Worm (Caenorhabditis elegans) whole organism, L4 larva: Measurements from ENCODE around the gene R10E11.6.

Experiments
- D1046.2 ChIP-seq: fragments of 200-800 bp; sonication (Bioruptor generic); IDR thresholded peaks from 2 replicates; pipeline ENCODE4 v1.3.6; 2022; ENCODE audit warnings: missing genetic modification characterization, missing compliant biosample characterization
- Y105C5A.15 ChIP-seq: fragments of 200-800 bp; sonication (Bioruptor generic); IDR thresholded peaks from 2 replicates; pipeline ENCODE4 v1.3.6; 2022; ENCODE audit warnings: missing genetic modification characterization, missing compliant biosample characterization
- ZK337.2 ChIP-seq: fragments of 200-800 bp; sonication (Bioruptor generic); IDR thresholded peaks from 2 replicates; pipeline ENCODE4 v1.3.6; 2022; ENCODE audit warnings: missing genetic modification reagents, missing genetic modification characterization, missing compliant biosample characterization
- aha-1 ChIP-seq: fragments of 150-350 bp; peaks from one replicate; lab custom pipeline; 2014; ENCODE audit warnings: missing biosample characterization, missing genetic modification characterization
- ces-1 ChIP-seq: fragments of 150-350 bp; sonication (generic microtip); optimal IDR thresholded peaks from 4 replicates; lab custom pipeline; 2014; ENCODE audit warnings: missing biosample characterization, missing genetic modification reagents, missing genetic modification characterization
- dmd-8 ChIP-seq: fragments of 200-800 bp; sonication (Bioruptor generic); IDR thresholded peaks from 2 replicates; pipeline ENCODE4 v1.3.6; 2022; ENCODE audit warnings: missing genetic modification characterization, missing compliant biosample characterization
- dmd-9 ChIP-seq: fragments of 200-800 bp; sonication (Bioruptor generic); IDR thresholded peaks from 2 replicates; pipeline ENCODE4 v1.3.6; 2022; ENCODE audit warnings: missing genetic modification reagents, missing genetic modification characterization, missing compliant biosample characterization
- dve-1 ChIP-seq: sonication (generic microtip); optimal IDR thresholded peaks from 2 replicates; lab custom pipeline; 2017; ENCODE audit warnings: antibody characterized with exemption, mild to moderate bottlenecking, missing genetic modification characterization, missing compliant biosample characterization; ENCODE audit not compliant: insufficient read depth
- gei-8 ChIP-seq: fragments of 200-800 bp; sonication (Bioruptor generic); optimal IDR thresholded peaks from 2 replicates; lab custom pipeline; 2018; ENCODE audit warnings: mild to moderate bottlenecking, missing genetic modification characterization, missing compliant biosample characterization
- hlh-11 ChIP-seq: fragments of 200-800 bp; sonication (Bioruptor generic); optimal IDR thresholded peaks from 2 replicates; lab custom pipeline; 2018; ENCODE audit warnings: mild to moderate bottlenecking, missing genetic modification characterization, missing compliant biosample characterization
- hmg-1.1 ChIP-seq: fragments of 200-800 bp; sonication (Bioruptor generic); IDR thresholded peaks from 2 replicates; pipeline ENCODE4 v1.3.6; 2022; ENCODE audit warnings: missing genetic modification reagents, missing genetic modification characterization, missing compliant biosample characterization
- jun-1 ChIP-seq: fragments of 150-350 bp; optimal IDR thresholded peaks from 2 replicates; lab custom pipeline; 2014; ENCODE audit warnings: missing biosample characterization, missing genetic modification reagents, missing genetic modification characterization
- lim-7 ChIP-seq: fragments of 200-800 bp; sonication (Bioruptor generic); IDR thresholded peaks from 2 replicates; pipeline ENCODE4 v1.3.6; 2022; ENCODE audit warnings: missing genetic modification characterization, missing compliant biosample characterization
- lin-1 ChIP-seq: fragments of 200-800 bp; sonication (Bioruptor generic); IDR thresholded peaks from 2 replicates; pipeline ENCODE4 v1.3.6; 2022; ENCODE audit warnings: missing genetic modification reagents, missing genetic modification characterization, missing compliant biosample characterization
- lin-38 ChIP-seq: fragments of 200-800 bp; sonication (Bioruptor generic); IDR thresholded peaks from 2 replicates; pipeline ENCODE4 v1.3.6; 2022; ENCODE audit warnings: missing genetic modification reagents, missing genetic modification characterization, missing compliant biosample characterization
- lir-3 ChIP-seq: sonication (generic microtip); optimal IDR thresholded peaks from 2 replicates; lab custom pipeline; 2016; ENCODE audit warnings: mild to moderate bottlenecking, missing genetic modification characterization, missing compliant biosample characterization
- mdl-1 ChIP-seq, 2 experiments: fragments of 150-350 bp in 1 of 2; sonication (generic microtip) in 1 of 2; optimal IDR thresholded peaks; 2 replicates each; lab custom pipeline; 2014 to 2017; ENCODE audit warnings: missing biosample characterization in 2 of 2, missing genetic modification characterization in 2 of 2
- mxl-3 ChIP-seq: fragments of 200-800 bp; sonication (Bioruptor generic); optimal IDR thresholded peaks from 2 replicates; lab custom pipeline; 2018; ENCODE audit warnings: mild to moderate bottlenecking, missing genetic modification characterization, missing compliant biosample characterization
- nhr-111 ChIP-seq: fragments of 200-800 bp; sonication (Bioruptor generic); optimal IDR thresholded peaks from 2 replicates; lab custom pipeline; 2018; ENCODE audit warnings: mild to moderate bottlenecking, missing genetic modification characterization, missing compliant biosample characterization
- nhr-237 ChIP-seq: sonication (generic microtip); optimal IDR thresholded peaks from 2 replicates; lab custom pipeline; 2017; ENCODE audit warnings: missing biosample characterization, missing genetic modification characterization
- nhr-25 ChIP-seq: sonication (generic microtip); optimal IDR thresholded peaks from 2 replicates; lab custom pipeline; 2017; ENCODE audit warnings: missing genetic modification characterization, mild to moderate bottlenecking, missing compliant biosample characterization, antibody characterized with exemption, moderate library complexity, borderline replicate concordance; ENCODE audit not compliant: insufficient read depth
- nhr-42 ChIP-seq: fragments of 200-800 bp; sonication (Bioruptor generic); IDR thresholded peaks from 2 replicates; pipeline ENCODE4 v1.3.6; 2022; ENCODE audit warnings: missing genetic modification characterization, missing compliant biosample characterization
- nhr-48 ChIP-seq: sonication (generic microtip); optimal IDR thresholded peaks from 2 replicates; lab custom pipeline; 2016; ENCODE audit warnings: mild to moderate bottlenecking, missing genetic modification characterization, missing compliant biosample characterization
- nhr-6 ChIP-seq: fragments of 150-350 bp; optimal IDR thresholded peaks from 2 replicates; lab custom pipeline; 2014; ENCODE audit warnings: missing biosample characterization, missing genetic modification characterization
- nhr-77 ChIP-seq: fragments of 150-350 bp; optimal IDR thresholded peaks from 2 replicates; lab custom pipeline; 2014; ENCODE audit warnings: missing biosample characterization, missing genetic modification characterization
- set-16 ChIP-seq: fragments of 200-800 bp; sonication (Bioruptor generic); IDR thresholded peaks from 2 replicates; pipeline ENCODE4 v1.3.6; 2022; ENCODE audit warnings: missing genetic modification reagents, missing genetic modification characterization, missing compliant biosample characterization
- tra-1 ChIP-seq: fragments of 200-800 bp; sonication (Bioruptor generic); IDR thresholded peaks from 2 replicates; pipeline ENCODE4 v1.3.6; 2022; ENCODE audit warnings: missing genetic modification reagents, missing genetic modification characterization, missing compliant biosample characterization
- unc-62 ChIP-seq, 3 experiments: fragments of 150-350 bp in 1 of 3; sonication (generic microtip); optimal IDR thresholded peaks in 2 of 3; peaks in 1 of 3; 1 replicate in 1 of 3; 2 replicates in 2 of 3; lab custom pipeline; 2014 to 2017; ENCODE audit warnings: missing biosample characterization in 3 of 3, missing genetic modification characterization in 3 of 3, missing genetic modification reagents in 3 of 3, missing genotype in 1 of 3
- zfp-3 ChIP-seq: fragments of 200-800 bp; sonication (Bioruptor generic); conservative IDR thresholded peaks from 2 replicates; pipeline ENCODE4 v1.3.6; 2022; ENCODE audit warnings: missing genetic modification reagents, missing genetic modification characterization, missing compliant biosample characterization
- ztf-11 ChIP-seq: fragments of 150-350 bp; optimal IDR thresholded peaks from 2 replicates; lab custom pipeline; 2014; ENCODE audit warnings: missing biosample characterization, missing genetic modification characterization

The R10E11.6 gene

ce11 chrIII:9766175-9766574, 16.6 kb upstream of the R10E11.6 start, which contains the start of gene cbp-1 (continued):
- TF ChIP-seq lim-7, result no peak
- no peak for TF ChIP-seq jun-1 (tag; lab: Kevin White, UChicago)
- peak; percentile 33 for TF ChIP-seq dve-1
- no peak for TF ChIP-seq ZK337.2
- no peak for TF ChIP-seq mxl-3
- no peak for TF ChIP-seq nhr-6 (tag; lab: Kevin White, UChicago)
- peak; percentile 97 for TF ChIP-seq aha-1 (tag; lab: Kevin White, UChicago)
- TF ChIP-seq lir-3, result no peak
- TF ChIP-seq hmg-1.1, result peak; percentile 39; the same call in 1 of the 2 replicates
- TF ChIP-seq dmd-8, result no peak
- TF ChIP-seq nhr-77 (tag; lab: Kevin White, UChicago), result no peak
- TF ChIP-seq mdl-1 (tag; optimal IDR thresholded peaks at IDR 0.05; lab: Kevin White, UChicago), result no peak
- TF ChIP-seq hlh-11 (tag; lab: Kevin White, UChicago), result peak; percentile 1

ce11 chrIII:9767095-9767494, 15.7 kb upstream of the R10E11.6 start:
- TF ChIP-seq tra-1 (GFP tag; lab: Robert Waterston, UW) (no peak), nhr-48 (tag; lab: Kevin White, UChicago) (no peak), nhr-77 (tag; lab: Kevin White, UChicago) (no peak), ztf-11 (no peak), nhr-111 (GFP tag; lab: Kevin White, UChicago) (no peak), nhr-237 (tag; lab: Kevin White, UChicago) (no peak), nhr-42 (GFP tag; lab: Robert Waterston, UW) (no peak), aha-1 (tag; lab: Kevin White, UChicago) (peak; percentile 50), zfp-3 (GFP tag; lab: Robert Waterston, UW) (no peak), lin-1 (no peak), unc-62 (GFP tag; optimal IDR thresholded peaks at IDR 0.05 in 1 of 2; lab: Kevin White, UChicago) (peak in 1 of 2 experiments; percentile 57), unc-62 (tag; optimal IDR thresholded peaks at IDR 0.05; lab: Kevin White, UChicago) (no peak)

ce11 chrIII:9768023-9768422, 14.8 kb upstream of the R10E11.6 start:
- TF ChIP-seq lim-7 (0 out of 2 replicates have a peak, but pooled peaks have one; percentile 14), set-16 (peak; percentile 69), ces-1 (GFP tag; lab: Kevin White, UChicago) (no peak), jun-1 (tag; lab: Kevin White, UChicago) (no peak), unc-62 (GFP tag; optimal IDR thresholded peaks at IDR 0.05 in 1 of 2; lab: Kevin White, UChicago) (peak in 1 of 2 experiments; percentile 17), unc-62 (tag; optimal IDR thresholded peaks at IDR 0.05; lab: Kevin White, UChicago) (no peak), gei-8 (GFP tag; lab: Kevin White, UChicago) (no peak), dmd-9 (GFP tag; lab: Robert Waterston, UW) (0 out of 2 replicates have a peak, but pooled peaks have one; percentile 55)
- TF ChIP-seq, all 104 proteins: peak for 4

- TF ChIP-seq unc-62 (GFP tag; optimal IDR thresholded peaks at IDR 0.05 in 1 of 2; lab: Kevin White, UChicago), result peak in 1 of 2 experiments; percentile 97
- TF ChIP-seq unc-62 (tag; optimal IDR thresholded peaks at IDR 0.05; lab: Kevin White, UChicago), result no peak
- TF ChIP-seq ztf-11, result no peak
- no peak for TF ChIP-seq Y105C5A.15 (GFP tag; lab: Robert Waterston, UW)
Observed at ce11 chrIII:9770590-9770989, 12.2 kb upstream of the R10E11.6 start.

ce11 chrIII:9772394-9772793, 10.4 kb upstream of the R10E11.6 start:
- TF ChIP-seq nhr-25 (tag; lab: Kevin White, UChicago), result no peak
- TF ChIP-seq unc-62 (GFP tag; optimal IDR thresholded peaks at IDR 0.05 in 1 of 2; lab: Kevin White, UChicago), result peak in 1 of 2 experiments; percentile 25
- no peak for TF ChIP-seq unc-62 (tag; optimal IDR thresholded peaks at IDR 0.05; lab: Kevin White, UChicago)
- 0 out of 2 replicates have a peak, but pooled peaks have one; percentile 27 for TF ChIP-seq lin-38 (GFP tag; lab: Robert Waterston, UW)
- TF ChIP-seq nhr-6 (tag; lab: Kevin White, UChicago), result no peak
- 0 out of 2 replicates have a peak, but pooled peaks have one; percentile 50 for TF ChIP-seq D1046.2 (GFP tag; lab: Robert Waterston, UW)
